Fruit fly (Drosophila melanogaster): ENCODE data around the gene CheB93b.

DNA sequence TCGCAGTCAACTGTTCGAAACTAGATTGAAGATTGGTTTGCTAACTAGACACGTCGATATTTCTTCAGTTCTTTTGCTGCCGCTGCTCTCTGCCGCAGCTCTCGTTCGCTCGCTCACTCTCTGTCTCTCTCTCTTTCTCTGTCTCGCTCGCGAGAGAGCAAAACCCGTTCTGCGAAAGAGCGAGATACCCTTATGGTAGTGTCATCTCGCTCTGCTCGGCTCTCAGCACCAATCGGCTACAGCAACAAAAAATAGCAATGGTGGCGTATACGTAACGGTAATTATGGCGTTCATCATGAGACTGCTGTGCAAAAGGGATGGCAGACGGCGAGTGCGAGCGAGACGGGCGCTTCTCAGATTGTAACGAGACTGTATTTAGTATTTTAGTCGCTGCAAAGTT, 37.4 kb downstream of the CheB93b start, which contains the start of gene lbe:
- no peak for TF ChIP-seq psq (optimal IDR thresholded peaks at IDR 0.05)
- peak; percentile 83 for TF ChIP-seq Dll (optimal IDR thresholded peaks at IDR 0.05)
- peak; percentile 88 for TF ChIP-seq CG8478 (optimal IDR thresholded peaks at IDR 0.05)
